Fruit fly (Drosophila melanogaster) whole organism, embryonic: Measurements from ENCODE around the gene CG7519.

ENCODE experiments used
- BEAF-32 ChIP-seq: fragments of 200-800 bp; sonication (Bioruptor generic); optimal IDR thresholded peaks from 3 replicates; lab custom pipeline; 2017; ENCODE audit warnings: missing biosample characterization, missing genetic modification characterization, mild to moderate bottlenecking, moderate library complexity, missing genetic modification reagents
- CG10543 ChIP-seq: fragments of 200-800 bp; sonication (Bioruptor generic); optimal IDR thresholded peaks from 3 replicates; lab custom pipeline; 2017; ENCODE audit warnings: missing biosample characterization, mild to moderate bottlenecking, missing genetic modification characterization, moderate library complexity
- CG12942 ChIP-seq: fragments of 200-800 bp; sonication (Bioruptor generic); optimal IDR thresholded peaks from 3 replicates; lab custom pipeline; 2016; ENCODE audit warnings: missing biosample characterization, missing genetic modification characterization
- CG13296 ChIP-seq: fragments of 200-800 bp; sonication (Bioruptor generic); optimal IDR thresholded peaks from 3 replicates; lab custom pipeline; 2018; ENCODE audit warnings: missing biosample characterization, mild to moderate bottlenecking, missing genetic modification characterization
- CG16813 ChIP-seq: fragments of 200-800 bp; sonication (Bioruptor generic); IDR thresholded peaks from 3 replicates; pipeline ENCODE4 v1.3.6; 2022; ENCODE audit warnings: missing biosample characterization, missing genetic modification characterization; ENCODE audit not compliant: partially characterized antibody
- CG18599 ChIP-seq: fragments of 200-800 bp; sonication (Bioruptor generic); optimal IDR thresholded peaks from 3 replicates; lab custom pipeline; 2017; ENCODE audit warnings: missing biosample characterization, missing genetic modification characterization, mild to moderate bottlenecking, moderate library complexity, missing genetic modification reagents
- CG2129 ChIP-seq: fragments of 200-800 bp; sonication (Bioruptor generic); IDR thresholded peaks from 2 replicates; pipeline ENCODE4 v1.3.6; 2022; ENCODE audit warnings: missing biosample characterization, missing genetic modification characterization; ENCODE audit not compliant: partially characterized antibody
- CG30431 ChIP-seq: fragments of 200-800 bp; sonication (Bioruptor generic); optimal IDR thresholded peaks from 2 replicates; lab custom pipeline; 2017; ENCODE audit warnings: missing biosample characterization, missing genetic modification characterization
- CG32532 ChIP-seq: fragments of 200-800 bp; sonication (Bioruptor generic); IDR thresholded peaks from 2 replicates; pipeline ENCODE4 v1.3.6; 2022; ENCODE audit warnings: missing biosample characterization, missing genetic modification characterization
- CG4424 ChIP-seq: fragments of 200-800 bp; sonication (Bioruptor generic); optimal IDR thresholded peaks from 3 replicates; lab custom pipeline; 2016; ENCODE audit warnings: missing biosample characterization, missing genetic modification characterization
- CG4617 ChIP-seq: fragments of 200-800 bp; sonication (Bioruptor generic); optimal IDR thresholded peaks from 3 replicates; lab custom pipeline; 2016; ENCODE audit warnings: missing biosample characterization, missing genetic modification characterization, borderline replicate concordance
- CG6683 ChIP-seq: fragments of 200-800 bp; sonication (Bioruptor generic); optimal IDR thresholded peaks from 2 replicates; lab custom pipeline; 2017; ENCODE audit warnings: missing biosample characterization, mild to moderate bottlenecking, missing genetic modification characterization, missing genetic modification reagents
- CG7357 ChIP-seq: fragments of 200-800 bp; sonication (Bioruptor generic); IDR thresholded peaks from 3 replicates; pipeline ENCODE4 v1.3.6; 2022; ENCODE audit warnings: missing biosample characterization, missing genetic modification characterization
- CG8478 ChIP-seq: fragments of >200 bp; optimal IDR thresholded peaks from 2 replicates; lab custom pipeline; 2018
- CkIIα-i1 ChIP-seq: fragments of 200-800 bp; sonication (Bioruptor generic); IDR thresholded peaks from 2 replicates; pipeline ENCODE4 v1.3.6; 2022; ENCODE audit warnings: missing biosample characterization, missing genetic modification characterization
- D19B ChIP-seq: fragments of 200-800 bp; sonication (Bioruptor generic); optimal IDR thresholded peaks from 2 replicates; lab custom pipeline; 2017; ENCODE audit warnings: missing biosample characterization, mild to moderate bottlenecking, missing genetic modification characterization
- Doc3 ChIP-seq: fragments of 200-800 bp; sonication (Bioruptor generic); IDR thresholded peaks from 3 replicates; pipeline ENCODE4 v1.3.6; 2022; ENCODE audit warnings: missing biosample characterization, missing genetic modification characterization; ENCODE audit not compliant: partially characterized antibody
- Fer3 ChIP-seq: fragments of 200-800 bp; sonication (Bioruptor generic); optimal IDR thresholded peaks from 2 replicates; lab custom pipeline; 2018; ENCODE audit warnings: missing biosample characterization, mild to moderate bottlenecking, missing genetic modification characterization, moderate library complexity
- GATAe ChIP-seq: fragments of 200-800 bp; sonication (Bioruptor generic); conservative IDR thresholded peaks from 2 replicates; pipeline ENCODE4 v1.3.6; 2022; ENCODE audit warnings: missing biosample characterization, missing genetic modification characterization
- Hmx ChIP-seq: fragments of 200-800 bp; sonication (Bioruptor generic); optimal IDR thresholded peaks from 2 replicates; lab custom pipeline; 2016; ENCODE audit warnings: missing biosample characterization, missing genetic modification characterization
- Jarid2 ChIP-seq: fragments of 200-800 bp; sonication (Bioruptor generic); optimal IDR thresholded peaks from 3 replicates; lab custom pipeline; 2017; ENCODE audit warnings: mild to moderate bottlenecking, missing biosample characterization, missing genetic modification reagents, missing genetic modification characterization
- Lim3 ChIP-seq: fragments of 200-800 bp; sonication (Bioruptor generic); IDR thresholded peaks from 2 replicates; pipeline ENCODE4 v1.3.6; 2022; ENCODE audit warnings: missing biosample characterization, missing genetic modification characterization
- NC2α ChIP-seq: fragments of 200-800 bp; sonication (Bioruptor generic); optimal IDR thresholded peaks from 2 replicates; lab custom pipeline; 2016; ENCODE audit warnings: missing biosample characterization, missing genetic modification characterization
- Nf-YA ChIP-seq: fragments of 200-800 bp; sonication (Bioruptor generic); IDR thresholded peaks from 2 replicates; pipeline ENCODE4 v1.3.6; 2022; ENCODE audit warnings: missing biosample characterization, missing genetic modification characterization
- Oli ChIP-seq: fragments of 200-800 bp; sonication (Bioruptor generic); optimal IDR thresholded peaks from 2 replicates; lab custom pipeline; 2018; ENCODE audit warnings: missing biosample characterization, mild to moderate bottlenecking, missing genetic modification characterization, moderate library complexity
- Poxn ChIP-seq: fragments of 200-800 bp; sonication (Bioruptor generic); IDR thresholded peaks from 2 replicates; pipeline ENCODE4 v1.3.6; 2022; ENCODE audit warnings: missing biosample characterization, missing genetic modification characterization
- ab ChIP-seq: fragments of 200-800 bp; sonication (Bioruptor generic); optimal IDR thresholded peaks from 2 replicates; lab custom pipeline; 2016; ENCODE audit warnings: missing biosample characterization, missing genetic modification characterization
- ac ChIP-seq: fragments of 200-800 bp; sonication (Bioruptor generic); optimal IDR thresholded peaks from 3 replicates; lab custom pipeline; 2017; ENCODE audit warnings: missing biosample characterization, mild to moderate bottlenecking, missing genetic modification characterization
- aop ChIP-seq: fragments of 200-800 bp; sonication (Bioruptor generic); IDR thresholded peaks from 2 replicates; pipeline ENCODE4 v1.3.6; 2022; ENCODE audit warnings: missing biosample characterization, missing genetic modification characterization
- bsh ChIP-seq, 2 experiments: fragments of 200-800 bp; sonication (Bioruptor generic); optimal IDR thresholded peaks; 2 replicates each; lab custom pipeline; 2017 to 2018; ENCODE audit warnings: mild to moderate bottlenecking in 2 of 2, missing biosample characterization in 2 of 2, missing genetic modification characterization in 2 of 2, moderate library complexity in 1 of 2
- ci ChIP-seq: fragments of 200-800 bp; sonication (Bioruptor generic); IDR thresholded peaks from 3 replicates; pipeline ENCODE4 v1.3.6; 2022; ENCODE audit warnings: missing biosample characterization, missing genetic modification characterization
- corto ChIP-seq: fragments of 200-800 bp; sonication (Bioruptor generic); optimal IDR thresholded peaks from 2 replicates; lab custom pipeline; 2016; ENCODE audit warnings: missing biosample characterization, mild to moderate bottlenecking, missing genetic modification characterization, moderate library complexity
- cwo ChIP-seq: fragments of 200-800 bp; sonication (Bioruptor generic); optimal IDR thresholded peaks from 3 replicates; lab custom pipeline; 2017; ENCODE audit warnings: missing biosample characterization, missing genetic modification characterization, mild to moderate bottlenecking, moderate library complexity, missing genetic modification reagents
- eve ChIP-seq, 2 experiments: fragments of >200 bp; optimal IDR thresholded peaks; 2 replicates each; lab custom pipeline; 2017; ENCODE audit warnings: missing biosample characterization in 2 of 2, missing genetic modification characterization in 2 of 2
- fd102C ChIP-seq: fragments of 200-800 bp; sonication (Bioruptor generic); optimal IDR thresholded peaks from 2 replicates; lab custom pipeline; 2018; ENCODE audit warnings: missing biosample characterization, mild to moderate bottlenecking, missing genetic modification characterization, moderate library complexity
- gcm ChIP-seq: fragments of 200-800 bp; sonication (Bioruptor generic); optimal IDR thresholded peaks from 2 replicates; lab custom pipeline; 2019; ENCODE audit warnings: missing biosample characterization, mild to moderate bottlenecking, missing genetic modification characterization, moderate library complexity
- gcm2 ChIP-seq: fragments of 200-800 bp; sonication (Bioruptor generic); optimal IDR thresholded peaks from 2 replicates; lab custom pipeline; 2016; ENCODE audit warnings: missing biosample characterization, missing genetic modification characterization
- gsb ChIP-seq: fragments of 200-800 bp; sonication (Bioruptor generic); IDR thresholded peaks from 2 replicates; pipeline ENCODE4 v1.3.6; 2022; ENCODE audit warnings: missing biosample characterization, missing genetic modification characterization
- kay ChIP-seq: fragments of 200-800 bp; sonication (Bioruptor generic); optimal IDR thresholded peaks from 2 replicates; lab custom pipeline; 2016; ENCODE audit warnings: missing biosample characterization, missing genetic modification characterization
- ken ChIP-seq: fragments of 200-800 bp; sonication (Bioruptor generic); IDR thresholded peaks from 3 replicates; pipeline ENCODE4 v1.3.6; 2022; ENCODE audit warnings: missing biosample characterization, missing genetic modification characterization
- kni ChIP-seq: fragments of 200-800 bp; sonication (Bioruptor generic); optimal IDR thresholded peaks from 3 replicates; lab custom pipeline; 2017; ENCODE audit warnings: mild to moderate bottlenecking, missing biosample characterization, missing genetic modification reagents, missing genetic modification characterization
- lilli ChIP-seq: fragments of 200-800 bp; sonication (Bioruptor generic); optimal IDR thresholded peaks from 3 replicates; lab custom pipeline; 2016; ENCODE audit warnings: missing biosample characterization, missing genetic modification characterization
- pita ChIP-seq: fragments of 200-800 bp; sonication (Bioruptor generic); optimal IDR thresholded peaks from 2 replicates; lab custom pipeline; 2017; ENCODE audit warnings: missing biosample characterization, mild to moderate bottlenecking, missing genetic modification characterization
- ranshi ChIP-seq: fragments of 200-800 bp; sonication (Bioruptor generic); IDR thresholded peaks from 2 replicates; pipeline ENCODE4 v1.3.6; 2022; ENCODE audit warnings: missing biosample characterization, missing genetic modification characterization
- sna ChIP-seq: fragments of 200-800 bp; sonication (Bioruptor generic); IDR thresholded peaks from 2 replicates; pipeline ENCODE4 v1.3.6; 2022; ENCODE audit warnings: missing biosample characterization, missing genetic modification characterization; ENCODE audit not compliant: partially characterized antibody
- sqz ChIP-seq: fragments of 200-800 bp; sonication (Bioruptor generic); optimal IDR thresholded peaks from 3 replicates; lab custom pipeline; 2018; ENCODE audit warnings: missing biosample characterization, mild to moderate bottlenecking, missing genetic modification characterization
- stwl ChIP-seq: fragments of 200-800 bp; sonication (Bioruptor generic); optimal IDR thresholded peaks from 3 replicates; lab custom pipeline; 2018; ENCODE audit warnings: missing biosample characterization, mild to moderate bottlenecking, missing genetic modification characterization, moderate library complexity
- tgo ChIP-seq: fragments of 200-800 bp; sonication (Bioruptor generic); IDR thresholded peaks from 3 replicates; pipeline ENCODE4 v1.3.6; 2022; ENCODE audit warnings: missing biosample characterization, missing genetic modification characterization
- wdn ChIP-seq: fragments of 200-800 bp; sonication (Bioruptor generic); IDR thresholded peaks from 2 replicates; pipeline ENCODE4 v1.3.6; 2022; ENCODE audit warnings: missing biosample characterization, missing genetic modification characterization
- zfh2 ChIP-seq: fragments of 200-800 bp; sonication (Bioruptor generic); optimal IDR thresholded peaks from 2 replicates; lab custom pipeline; 2016; ENCODE audit warnings: missing biosample characterization, missing genetic modification characterization

The CG7519 gene

dm6 chr3L:21509488-21510122, 16.7 kb downstream of the CG7519 start (continued):
- TF ChIP-seq CG7357 (GFP tag; lab: Robert Waterston, UW) (no peak), gsb (GFP tag; lab: Robert Waterston, UW) (no peak), BEAF-32 (GFP tag; lab: Kevin White, UChicago) (no peak), NC2α (no peak), CG30431 (no peak), CG6683 (no peak), zfh2 (GFP tag; lab: Kevin White, UChicago) (peak; percentile 36), Oli (tag; lab: Kevin White, UChicago) (peak; percentile 41), CG4617 (GFP tag; lab: Kevin White, UChicago) (no peak), CG16813 (GFP tag; lab: Robert Waterston, UW) (no peak), corto (no peak), sna (no peak), Poxn (no peak), CG2129 (no peak), CG13296 (GFP tag; lab: Kevin White, UChicago) (peak; percentile 22), CG12942 (GFP tag; lab: Kevin White, UChicago) (no peak), Nf-YA (no peak), aop (GFP tag; lab: Robert Waterston, UW) (0 out of 2 replicates have a peak, but pooled peaks have one; percentile 21), ranshi (GFP tag; lab: Robert Waterston, UW) (no peak), CG8478 (lab: Kevin White, UChicago) (no peak), kni (no peak), tgo (GFP tag; lab: Robert Waterston, UW) (peak; percentile 26; the same call in 1 of the 3 replicates), Doc3 (no peak), Jarid2 (GFP tag; lab: Kevin White, UChicago) (peak; percentile 36), D19B (GFP tag; lab: Kevin White, UChicago) (no peak), ac (no peak), ken (GFP tag; lab: Robert Waterston, UW) (no peak), CG18599 (peak; percentile 35), bsh (GFP tag; optimal IDR thresholded peaks at IDR 0.05; lab: Kevin White, UChicago) (peak in 1 of 2 experiments; percentile 53), stwl (no peak), CG10543 (no peak), GATAe (GFP tag; lab: Robert Waterston, UW) (no peak), CG32532 (GFP tag; lab: Robert Waterston, UW) (0 out of 2 replicates have a peak, but pooled peaks have one; percentile 23), gcm2 (GFP tag; lab: Kevin White, UChicago) (no peak), wdn (GFP tag; lab: Robert Waterston, UW) (no peak), kay (GFP tag; lab: Kevin White, UChicago) (no peak), CG4424 (GFP tag; lab: Kevin White, UChicago) (peak; percentile 18), pita (GFP tag; lab: Kevin White, UChicago) (no peak), fd102C (GFP tag; lab: Kevin White, UChicago) (no peak), eve (GFP tag; optimal IDR thresholded peaks at IDR 0.05; lab: Kevin White, UChicago) (no peak), Fer3 (tag; lab: Kevin White, UChicago) (peak; percentile 9), sqz (GFP tag; lab: Kevin White, UChicago) (no peak), ci (GFP tag; lab: Robert Waterston, UW) (peak; percentile 71; the same call in 2 of the 3 replicates), gcm (GFP tag; lab: Kevin White, UChicago) (no peak), CkIIα-i1 (GFP tag; lab: Robert Waterston, UW) (no peak), ab (GFP tag; lab: Kevin White, UChicago) (no peak), Hmx (GFP tag; lab: Kevin White, UChicago) (no peak), cwo (GFP tag; lab: Kevin White, UChicago) (no peak), lilli (GFP tag; lab: Kevin White, UChicago) (peak; percentile 48), Lim3 (GFP tag; lab: Robert Waterston, UW) (no peak)
